Worm (Caenorhabditis elegans): ENCODE data around the gene T02E9.6.

The T02E9.6 gene

DNA sequence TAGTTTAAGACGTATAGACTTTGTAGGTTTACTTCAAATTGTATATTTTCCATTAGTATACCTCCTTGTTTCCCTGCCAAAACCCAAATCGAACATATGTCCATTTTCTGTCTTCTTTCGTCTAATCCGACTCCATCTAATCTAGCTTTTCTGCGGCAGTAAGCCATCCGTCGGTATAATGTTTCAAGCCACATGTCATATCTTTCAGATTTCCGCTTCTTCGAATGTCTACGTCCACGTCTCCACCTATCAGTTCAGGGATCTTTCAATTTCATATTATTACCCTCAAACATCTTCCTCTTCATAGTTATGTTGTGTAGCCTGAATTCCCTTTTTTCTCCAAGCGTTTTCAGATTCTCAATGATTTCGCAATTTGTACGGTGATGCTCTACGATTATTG lies 10.0 kb upstream of the T02E9.6 start:
- TF ChIP-seq zip-2 (tag; optimal IDR thresholded peaks at IDR 0.05) (peak; percentile 4), unc-39 (tag; optimal IDR thresholded peaks at IDR 0.05) (no peak), unc-62 (GFP tag; optimal IDR thresholded peaks at IDR 0.05 in 1 of 2) (peak in 1 of 2 experiments; percentile 65), unc-62 (tag; optimal IDR thresholded peaks at IDR 0.05) (no peak), T26A8.4 (GFP tag; IDR thresholded peaks at IDR 0.05) (peak; percentile 54; the same call in 1 of the 2 replicates), spr-1 (tag; optimal IDR thresholded peaks at IDR 0.05) (no peak)

DNA sequence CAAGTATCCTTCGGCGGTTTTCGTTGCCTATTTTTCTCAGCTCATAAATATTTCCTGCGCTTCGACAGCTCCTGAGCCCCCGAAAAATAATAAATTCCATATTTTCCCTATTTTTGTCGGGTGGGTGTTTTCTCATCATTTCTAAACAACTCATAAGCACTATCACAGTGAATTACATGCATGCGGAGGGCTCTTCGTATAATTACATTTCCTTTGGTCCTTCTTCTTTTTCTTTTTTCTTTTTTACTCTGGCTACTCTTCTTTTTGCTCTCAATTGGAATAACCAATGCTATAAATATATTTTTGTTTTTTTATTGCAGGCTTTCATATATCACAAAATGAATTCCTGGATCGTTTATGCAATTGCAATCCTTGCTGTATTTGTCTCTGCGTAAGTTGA lies 7.8 kb upstream of the T02E9.6 start, which contains the start of gene T02E9.5:
TSS of gene T02E9.5 (plus strand) at position 321 of the 400 bp plus-strand sequence.
- peak; percentile 42 for TF ChIP-seq ces-1 (GFP tag; optimal IDR thresholded peaks at IDR 0.05)
- TF ChIP-seq nhr-11 (tag; optimal IDR thresholded peaks at IDR 0.05) = no peak
- no peak for TF ChIP-seq nhr-102 (tag; optimal IDR thresholded peaks at IDR 0.05)

DNA sequence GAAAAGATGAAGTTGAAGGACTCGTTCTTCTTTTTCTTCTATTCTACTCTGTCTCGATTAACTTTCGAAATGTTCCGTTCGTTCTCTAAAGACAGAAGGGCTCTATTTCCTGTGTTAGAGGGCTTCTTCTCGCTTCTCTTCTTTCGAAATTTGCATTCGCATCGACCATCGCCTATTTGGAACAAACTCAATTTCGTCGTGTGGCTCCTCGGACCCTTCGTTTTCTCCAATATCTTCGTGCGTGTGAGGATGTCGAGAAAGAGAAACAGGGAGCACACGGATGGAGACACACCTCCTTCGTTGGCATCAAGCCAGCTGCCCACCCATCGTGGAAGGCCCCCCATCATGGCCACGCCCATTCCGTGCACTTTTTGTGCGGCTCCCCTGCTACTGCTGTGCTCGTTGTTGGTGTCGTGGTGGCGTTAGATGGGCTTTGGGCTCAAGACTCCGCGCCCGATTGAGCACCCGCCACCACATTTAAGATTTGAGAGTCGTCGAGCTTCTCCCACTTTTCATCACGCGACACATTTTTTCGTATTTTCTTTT lies 7.1 kb upstream of the T02E9.6 start:
- TF ChIP-seq set-16 (GFP tag; IDR thresholded peaks at IDR 0.05) (peak; percentile 82), ceh-44 (GFP tag; IDR thresholded peaks at IDR 0.05) (no peak), egl-43 (GFP tag; IDR thresholded peaks at IDR 0.05) (0 out of 2 replicates have a peak, but pooled peaks have one; percentile 29), saeg-2 (GFP tag; IDR thresholded peaks at IDR 0.05) (no peak), nhr-102 (tag; optimal IDR thresholded peaks at IDR 0.05) (no peak), nhr-111 (GFP tag; optimal IDR thresholded peaks at IDR 0.05) (no peak), D1046.2 (GFP tag; IDR thresholded peaks at IDR 0.05) (no peak), madf-5 (GFP tag; IDR thresholded peaks at IDR 0.05) (no peak), dve-1 (tag; optimal IDR thresholded peaks at IDR 0.05; ENCODE audit: insufficient read depth) (no peak), zip-11 (GFP tag; IDR thresholded peaks at IDR 0.05) (no peak), nhr-77 (tag; optimal IDR thresholded peaks at IDR 0.05) (no peak), mes-2 (tag; optimal IDR thresholded peaks at IDR 0.05; ENCODE audit: poor library complexity, severe bottlenecking) (no peak), snpc-4 (tag; optimal IDR thresholded peaks at IDR 0.05) (no peak), ceh-82 (tag; optimal IDR thresholded peaks at IDR 0.05) (no peak), hlh-11 (tag; optimal IDR thresholded peaks at IDR 0.05) (peak; percentile 11), Y5F2A.4 (GFP tag; optimal IDR thresholded peaks at IDR 0.05) (no peak), duxl-1 (tag; optimal IDR thresholded peaks at IDR 0.05; ENCODE audit: poor library complexity) (no peak), egl-27 (tag; optimal IDR thresholded peaks at IDR 0.05) (no peak), lir-3 (tag; optimal IDR thresholded peaks at IDR 0.05) (no peak), nhr-237 (tag; optimal IDR thresholded peaks at IDR 0.05) (no peak), F10B5.3 (tag; optimal IDR thresholded peaks at IDR 0.05) (no peak), vab-7 (GFP tag; IDR thresholded peaks at IDR 0.05) (no peak), daf-8 (GFP tag; IDR thresholded peaks at IDR 0.05) (no peak), gei-8 (GFP tag; optimal IDR thresholded peaks at IDR 0.05) (no peak), T20F7.1 (GFP tag; optimal IDR thresholded peaks at IDR 0.05) (no peak), cey-2 (tag; optimal IDR thresholded peaks at IDR 0.05; ENCODE audit: borderline replicate concordance, insufficient read depth) (no peak), mxl-2 (GFP tag; conservative IDR thresholded peaks at IDR 0.05) (no peak), ceh-62 (tag; optimal IDR thresholded peaks at IDR 0.05) (no peak), madf-9 (GFP tag; conservative IDR thresholded peaks at IDR 0.05) (no peak), rbr-2 (tag; optimal IDR thresholded peaks at IDR 0.05) (peak; percentile 27), aly-2 (tag; optimal IDR thresholded peaks at IDR 0.05) (no peak), tra-1 (GFP tag; IDR thresholded peaks at IDR 0.05) (no peak), mdt-29 (GFP tag; IDR thresholded peaks at IDR 0.05) (no peak), fos-1 (tag; optimal IDR thresholded peaks at IDR 0.05) (no peak), lin-39 (tag; optimal IDR thresholded peaks at IDR 0.05) (no peak), spr-1 (tag; optimal IDR thresholded peaks at IDR 0.05) (no peak), lim-7 (GFP tag; IDR thresholded peaks at IDR 0.05) (0 out of 2 replicates have a peak, but pooled peaks have one; percentile 46), nhr-76 (tag; optimal IDR thresholded peaks at IDR 0.05) (no peak), dpl-1 (GFP tag; optimal IDR thresholded peaks at IDR 0.05) (no peak), mxl-3 (GFP tag; optimal IDR thresholded peaks at IDR 0.05) (no peak), jun-1 (tag; optimal IDR thresholded peaks at IDR 0.05) (no peak), T26A8.4 (GFP tag; IDR thresholded peaks at IDR 0.05) (no peak)

Measured in whole organism, L4 larva.